Worm (Caenorhabditis elegans) whole organism, midembryonic: ENCODE results near the gene F41G3.21.

Source experiments
- T22C8.4 ChIP-seq: fragments of 200-800 bp; sonication (Bioruptor generic); IDR thresholded peaks from 2 replicates; pipeline ENCODE4 v1.3.6; 2022; ENCODE audit warnings: missing genetic modification characterization, missing compliant biosample characterization
- cog-1 ChIP-seq: sonication (generic microtip); optimal IDR thresholded peaks from 2 replicates; lab custom pipeline; 2016; ENCODE audit warnings: missing genetic modification characterization, missing compliant biosample characterization
- flt-1 ChIP-seq: fragments of 200-800 bp; sonication (Bioruptor generic); IDR thresholded peaks from 2 replicates; pipeline ENCODE4 v1.3.6; 2022; ENCODE audit warnings: missing genetic modification characterization, missing compliant biosample characterization
- klf-2 ChIP-seq: fragments of 200-800 bp; sonication (Bioruptor generic); conservative IDR thresholded peaks from 2 replicates; pipeline ENCODE4 v1.3.6; 2022; ENCODE audit warnings: missing genetic modification reagents, missing genetic modification characterization, missing compliant biosample characterization
- ref-1 ChIP-seq: fragments of 200-800 bp; sonication (Bioruptor generic); conservative IDR thresholded peaks from 2 replicates; pipeline ENCODE4 v1.3.6; 2022; ENCODE audit warnings: missing genetic modification reagents, missing genetic modification characterization, missing compliant biosample characterization
- ztf-29 ChIP-seq: fragments of 200-800 bp; sonication (Bioruptor generic); IDR thresholded peaks from 2 replicates; pipeline ENCODE4 v1.3.6; 2022; ENCODE audit warnings: missing genetic modification reagents, missing genetic modification characterization, missing compliant biosample characterization

- no peak for TF ChIP-seq flt-1 (GFP tag; lab: Robert Waterston, UW)
- TF ChIP-seq ztf-29 (GFP tag; lab: Robert Waterston, UW) = no peak
- TF ChIP-seq T22C8.4 (GFP tag; lab: Robert Waterston, UW) = no peak
- TF ChIP-seq ref-1 (GFP tag; lab: Robert Waterston, UW) = no peak
- no peak for TF ChIP-seq klf-2 (GFP tag; lab: Robert Waterston, UW)
- TF ChIP-seq cog-1 = no peak
These were observed 39.1 kb upstream of the F41G3.21 start, which contains the start of gene T13C2.2 for ce11 chrII:6791891-6792290.
